Worm (Caenorhabditis elegans) whole organism, L4 larva: ENCODE data around the gene C14C10.10.

Source experiments
- D1046.2 ChIP-seq: fragments of 200-800 bp; sonication (Bioruptor generic); IDR thresholded peaks from 2 replicates; pipeline ENCODE4 v1.3.6; 2022; ENCODE audit warnings: missing genetic modification characterization, missing compliant biosample characterization
- F10B5.3 ChIP-seq: sonication (generic microtip); optimal IDR thresholded peaks from 2 replicates; lab custom pipeline; 2016; ENCODE audit warnings: mild to moderate bottlenecking, missing genetic modification characterization, missing compliant biosample characterization
- F26F4.8 ChIP-seq: fragments of 200-800 bp; sonication (Bioruptor generic); conservative IDR thresholded peaks from 2 replicates; pipeline ENCODE4 v1.3.6; 2022; ENCODE audit warnings: missing genetic modification characterization, missing compliant biosample characterization
- F37D6.2 ChIP-seq: sonication (generic microtip); optimal IDR thresholded peaks from 2 replicates; lab custom pipeline; 2016; ENCODE audit warnings: mild to moderate bottlenecking, missing genetic modification characterization, missing compliant biosample characterization
- R02D3.7 ChIP-seq: fragments of 150-350 bp; sonication (generic microtip); optimal IDR thresholded peaks from 3 replicates; lab custom pipeline; 2014; ENCODE audit warnings: missing biosample characterization, missing genetic modification characterization
- T20F7.1 ChIP-seq: fragments of 200-800 bp; sonication (Bioruptor generic); optimal IDR thresholded peaks from 2 replicates; lab custom pipeline; 2018; ENCODE audit warnings: mild to moderate bottlenecking, missing genetic modification characterization, missing compliant biosample characterization
- Y48G9A.11 ChIP-seq: fragments of 200-800 bp; sonication (Bioruptor generic); IDR thresholded peaks from 2 replicates; pipeline ENCODE4 v1.3.6; 2022; ENCODE audit warnings: missing genetic modification reagents, missing genetic modification characterization, missing compliant biosample characterization
- aha-1 ChIP-seq: fragments of 150-350 bp; peaks from one replicate; lab custom pipeline; 2014; ENCODE audit warnings: missing biosample characterization, missing genetic modification characterization
- attf-4 ChIP-seq: sonication (generic microtip); optimal IDR thresholded peaks from 3 replicates; lab custom pipeline; 2017; ENCODE audit warnings: missing biosample characterization, missing genetic modification characterization
- ceh-20 ChIP-seq: fragments of 200-800 bp; sonication (Bioruptor generic); IDR thresholded peaks from 2 replicates; pipeline ENCODE4 v1.3.6; 2022; ENCODE audit warnings: missing genetic modification reagents, missing genetic modification characterization, missing compliant biosample characterization
- ceh-44 ChIP-seq: fragments of 200-800 bp; sonication (Bioruptor generic); IDR thresholded peaks from 2 replicates; pipeline ENCODE4 v1.3.6; 2022; ENCODE audit warnings: missing genetic modification reagents, missing genetic modification characterization, missing compliant biosample characterization
- ceh-82 ChIP-seq: sonication (generic microtip); optimal IDR thresholded peaks from 2 replicates; lab custom pipeline; 2017; ENCODE audit warnings: missing biosample characterization, missing genetic modification characterization
- cey-2 ChIP-seq: sonication (generic microtip); optimal IDR thresholded peaks from 3 replicates; lab custom pipeline; 2017; ENCODE audit warnings: missing genetic modification characterization, mild to moderate bottlenecking, missing compliant biosample characterization, antibody characterized with exemption, borderline replicate concordance; ENCODE audit not compliant: insufficient read depth
- daf-12 ChIP-seq: fragments of 150-350 bp; optimal IDR thresholded peaks from 2 replicates; lab custom pipeline; 2014; ENCODE audit warnings: missing biosample characterization, missing genetic modification reagents, missing genetic modification characterization
- daf-16 ChIP-seq, 3 experiments: sonication (generic microtip); optimal IDR thresholded peaks; 2 replicates each; lab custom pipeline; 2016 to 2017; ENCODE audit warnings: missing genetic modification characterization in 3 of 3, missing genetic modification reagents in 3 of 3, mild to moderate bottlenecking in 2 of 3, missing compliant biosample characterization in 2 of 3, missing biosample characterization in 1 of 3, moderate library complexity in 1 of 3
- daf-8 ChIP-seq: fragments of 200-800 bp; sonication (Bioruptor generic); IDR thresholded peaks from 2 replicates; pipeline ENCODE4 v1.3.6; 2022; ENCODE audit warnings: missing genetic modification characterization, missing compliant biosample characterization
- dmd-8 ChIP-seq: fragments of 200-800 bp; sonication (Bioruptor generic); IDR thresholded peaks from 2 replicates; pipeline ENCODE4 v1.3.6; 2022; ENCODE audit warnings: missing genetic modification characterization, missing compliant biosample characterization
- dpl-1 ChIP-seq: fragments of 150-350 bp; optimal IDR thresholded peaks from 2 replicates; lab custom pipeline; 2014; ENCODE audit warnings: missing biosample characterization, missing genetic modification reagents, missing genetic modification characterization
- dve-1 ChIP-seq: sonication (generic microtip); optimal IDR thresholded peaks from 2 replicates; lab custom pipeline; 2017; ENCODE audit warnings: antibody characterized with exemption, mild to moderate bottlenecking, missing genetic modification characterization, missing compliant biosample characterization; ENCODE audit not compliant: insufficient read depth
- lin-13 ChIP-seq: fragments of 150-350 bp; optimal IDR thresholded peaks from 2 replicates; lab custom pipeline; 2014; ENCODE audit warnings: missing biosample characterization, missing genetic modification reagents, missing genetic modification characterization
- lin-38 ChIP-seq: fragments of 200-800 bp; sonication (Bioruptor generic); IDR thresholded peaks from 2 replicates; pipeline ENCODE4 v1.3.6; 2022; ENCODE audit warnings: missing genetic modification reagents, missing genetic modification characterization, missing compliant biosample characterization
- lin-39 ChIP-seq: fragments of 150-350 bp; optimal IDR thresholded peaks from 2 replicates; lab custom pipeline; 2014; ENCODE audit warnings: missing biosample characterization, missing genetic modification reagents, missing genetic modification characterization
- lir-3 ChIP-seq: sonication (generic microtip); optimal IDR thresholded peaks from 2 replicates; lab custom pipeline; 2016; ENCODE audit warnings: mild to moderate bottlenecking, missing genetic modification characterization, missing compliant biosample characterization
- mep-1 ChIP-seq: fragments of 150-350 bp; sonication (generic microtip); optimal IDR thresholded peaks from 3 replicates; lab custom pipeline; 2014; ENCODE audit warnings: missing biosample characterization, missing genetic modification characterization
- mxl-2 ChIP-seq: fragments of 200-800 bp; sonication (Bioruptor generic); conservative IDR thresholded peaks from 2 replicates; pipeline ENCODE4 v1.3.6; 2022; ENCODE audit warnings: missing genetic modification reagents, missing genetic modification characterization, missing compliant biosample characterization
- nhr-10 ChIP-seq: fragments of 150-350 bp; optimal IDR thresholded peaks from 2 replicates; lab custom pipeline; 2014; ENCODE audit warnings: missing biosample characterization, missing genetic modification characterization
- nhr-111 ChIP-seq: fragments of 200-800 bp; sonication (Bioruptor generic); optimal IDR thresholded peaks from 2 replicates; lab custom pipeline; 2018; ENCODE audit warnings: mild to moderate bottlenecking, missing genetic modification characterization, missing compliant biosample characterization
- nhr-25 ChIP-seq: sonication (generic microtip); optimal IDR thresholded peaks from 2 replicates; lab custom pipeline; 2017; ENCODE audit warnings: missing genetic modification characterization, mild to moderate bottlenecking, missing compliant biosample characterization, antibody characterized with exemption, moderate library complexity, borderline replicate concordance; ENCODE audit not compliant: insufficient read depth
- nhr-28 ChIP-seq: fragments of 150-350 bp; optimal IDR thresholded peaks from 2 replicates; lab custom pipeline; 2014; ENCODE audit warnings: missing biosample characterization, missing genetic modification characterization
- nhr-6 ChIP-seq: fragments of 150-350 bp; optimal IDR thresholded peaks from 2 replicates; lab custom pipeline; 2014; ENCODE audit warnings: missing biosample characterization, missing genetic modification characterization
- pha-4 ChIP-seq, 2 experiments: fragments of 150-350 bp in 1 of 2; fragments of 200-800 bp in 1 of 2; sonication (Bioruptor generic) in 1 of 2; IDR thresholded peaks in 1 of 2; optimal IDR thresholded peaks in 1 of 2; 2 replicates each; pipeline versions ENCODE4 v1.3.6 to Lab custom; 2014 to 2022; ENCODE audit warnings: missing genetic modification characterization in 2 of 2, missing genetic modification reagents in 2 of 2, missing biosample characterization in 1 of 2, missing compliant biosample characterization in 1 of 2
- php-3 ChIP-seq: fragments of 200-800 bp; sonication (Bioruptor generic); IDR thresholded peaks from 2 replicates; pipeline ENCODE4 v1.3.6; 2022; ENCODE audit warnings: missing genetic modification reagents, missing genetic modification characterization, missing compliant biosample characterization
- pqm-1 ChIP-seq: sonication (generic microtip); optimal IDR thresholded peaks from 2 replicates; lab custom pipeline; 2017; ENCODE audit warnings: missing biosample characterization, missing genetic modification characterization
- sdz-12 ChIP-seq: fragments of 200-800 bp; sonication (Bioruptor generic); optimal IDR thresholded peaks from 2 replicates; lab custom pipeline; 2018; ENCODE audit warnings: mild to moderate bottlenecking, missing genetic modification characterization, missing compliant biosample characterization
- set-16 ChIP-seq: fragments of 200-800 bp; sonication (Bioruptor generic); IDR thresholded peaks from 2 replicates; pipeline ENCODE4 v1.3.6; 2022; ENCODE audit warnings: missing genetic modification reagents, missing genetic modification characterization, missing compliant biosample characterization
- spr-1 ChIP-seq: sonication (generic microtip); optimal IDR thresholded peaks from 2 replicates; lab custom pipeline; 2016; ENCODE audit warnings: mild to moderate bottlenecking, missing genetic modification characterization, missing compliant biosample characterization
- spr-3 ChIP-seq: fragments of 200-800 bp; sonication (Bioruptor generic); optimal IDR thresholded peaks from 2 replicates; lab custom pipeline; 2018; ENCODE audit warnings: mild to moderate bottlenecking, missing genetic modification characterization, missing compliant biosample characterization
- unc-39 ChIP-seq: sonication (generic microtip); optimal IDR thresholded peaks from 2 replicates; lab custom pipeline; 2017; ENCODE audit warnings: missing biosample characterization, missing genetic modification characterization
- ztf-11 ChIP-seq: fragments of 150-350 bp; optimal IDR thresholded peaks from 2 replicates; lab custom pipeline; 2014; ENCODE audit warnings: missing biosample characterization, missing genetic modification characterization

The C14C10.10 gene

ce11 chrV:12634746-12635145 lies 35.8 kb upstream of the C14C10.10 start:
- no peak for TF ChIP-seq ceh-44 (GFP tag; lab: Robert Waterston, UW)
- peak; percentile 91 for TF ChIP-seq aha-1
- no peak for TF ChIP-seq nhr-10 (tag; lab: Kevin White, UChicago)
- no peak for TF ChIP-seq R02D3.7
- no peak for TF ChIP-seq ceh-20 (GFP tag; lab: Robert Waterston, UW)
- no peak for TF ChIP-seq mep-1 (tag; lab: Kevin White, UChicago)
- TF ChIP-seq pqm-1 (tag; lab: Kevin White, UChicago), result no peak
- no peak for TF ChIP-seq nhr-28 (tag; lab: Kevin White, UChicago)
- no peak for TF ChIP-seq dve-1 (tag; lab: Kevin White, UChicago)
- TF ChIP-seq lin-13 (GFP tag; lab: Kevin White, UChicago), result no peak
- TF ChIP-seq mxl-2, result peak; percentile 95
- TF ChIP-seq php-3 (GFP tag; lab: Robert Waterston, UW), result no peak
- peak; percentile 20 for TF ChIP-seq nhr-6 (tag; lab: Kevin White, UChicago)
- peak in 1 of 2 experiments; percentile 15 for TF ChIP-seq daf-16 (GFP tag; optimal IDR thresholded peaks at IDR 0.05; lab: Kevin White, UChicago)
- peak; percentile 26 for TF ChIP-seq daf-16 (tag; optimal IDR thresholded peaks at IDR 0.05; lab: Kevin White, UChicago)
- no peak for TF ChIP-seq ztf-11 (tag; lab: Kevin White, UChicago)
- no peak for TF ChIP-seq nhr-25 (tag; lab: Kevin White, UChicago)
- no peak for TF ChIP-seq lin-38
- TF ChIP-seq nhr-111 (GFP tag; lab: Kevin White, UChicago), result no peak
- TF ChIP-seq pha-4 (GFP tag; IDR thresholded peaks at IDR 0.05; lab: Robert Waterston, UW), result no peak
- no peak for TF ChIP-seq pha-4 (tag; optimal IDR thresholded peaks at IDR 0.05; lab: Kevin White, UChicago)
- TF ChIP-seq spr-1, result no peak
- TF ChIP-seq F26F4.8 (GFP tag; lab: Robert Waterston, UW), result no peak
- TF ChIP-seq Y48G9A.11 (GFP tag; lab: Robert Waterston, UW), result no peak
- no peak for TF ChIP-seq daf-12
- TF ChIP-seq sdz-12 (GFP tag; lab: Kevin White, UChicago), result no peak

DNA sequence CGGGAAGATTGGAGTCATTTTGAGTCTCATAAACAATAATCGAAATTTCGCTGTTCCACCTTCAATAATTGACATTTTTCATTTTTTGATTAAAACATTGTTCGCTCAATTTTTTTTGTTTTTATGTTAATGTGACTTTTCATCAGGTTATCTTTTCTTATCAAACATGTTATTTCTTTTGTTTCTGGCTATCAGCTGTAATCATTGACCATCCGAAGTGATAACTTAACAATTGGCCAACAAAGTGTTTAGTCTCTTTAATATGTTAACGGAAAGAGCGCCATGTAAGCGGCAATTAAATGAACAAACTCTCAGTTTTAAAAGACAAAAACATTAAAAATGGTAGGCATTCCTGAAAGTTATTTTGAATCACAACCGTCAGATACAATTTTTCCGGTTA lies 35.1 kb upstream of the C14C10.10 start:
- TF ChIP-seq nhr-28 (tag; lab: Kevin White, UChicago) (peak; percentile 36), lir-3 (tag; lab: Kevin White, UChicago) (no peak), spr-1 (no peak), pqm-1 (tag; lab: Kevin White, UChicago) (peak; percentile 45)

- TF ChIP-seq Y48G9A.11 (GFP tag; lab: Robert Waterston, UW), result no peak
- TF ChIP-seq F10B5.3 (tag; lab: Kevin White, UChicago), result no peak
- TF ChIP-seq lin-13 (GFP tag; lab: Kevin White, UChicago), result no peak
- TF ChIP-seq unc-39 (tag; lab: Kevin White, UChicago), result no peak
- TF ChIP-seq dmd-8, result no peak
- no peak for TF ChIP-seq ceh-82 (tag; lab: Kevin White, UChicago)
- TF ChIP-seq T20F7.1 (GFP tag; lab: Kevin White, UChicago), result no peak
- TF ChIP-seq dpl-1 (GFP tag; lab: Kevin White, UChicago), result no peak
- no peak for TF ChIP-seq set-16 (GFP tag; lab: Robert Waterston, UW)
- TF ChIP-seq F37D6.2, result no peak
- TF ChIP-seq dve-1 (tag; lab: Kevin White, UChicago), result no peak
- no peak for TF ChIP-seq daf-8 (GFP tag; lab: Robert Waterston, UW)
- no peak for TF ChIP-seq cey-2 (tag; lab: Kevin White, UChicago)
- TF ChIP-seq nhr-28 (tag; lab: Kevin White, UChicago), result no peak
- no peak for TF ChIP-seq lin-39
- no peak for TF ChIP-seq attf-4
- no peak for TF ChIP-seq D1046.2 (GFP tag; lab: Robert Waterston, UW)
- no peak for TF ChIP-seq spr-3 (GFP tag; lab: Kevin White, UChicago)
Measured at ce11 chrV:12633046-12633445, 34.1 kb upstream of the C14C10.10 start.
